Worm (Caenorhabditis elegans) whole organism, mixed stage, embryonic: ENCODE data around the gene ins-12.

Source experiments
- drap-1 ChIP-seq: fragments of 200-800 bp; sonication (Bioruptor generic); optimal IDR thresholded peaks from 3 replicates; lab custom pipeline; 2018; ENCODE audit warnings: mild to moderate bottlenecking, missing genetic modification characterization, missing compliant biosample characterization
- elt-1 ChIP-seq: sonication (generic microtip); optimal IDR thresholded peaks from 2 replicates; lab custom pipeline; 2017; ENCODE audit warnings: missing genetic modification characterization, mild to moderate bottlenecking, missing compliant biosample characterization, antibody characterized with exemption, moderate library complexity, borderline replicate concordance; ENCODE audit not compliant: insufficient read depth
- elt-3 ChIP-seq: fragments of 150-350 bp; optimal IDR thresholded peaks from 2 replicates; lab custom pipeline; 2014; ENCODE audit warnings: missing biosample characterization, missing genetic modification characterization
- unc-62 ChIP-seq: fragments of 150-350 bp; optimal IDR thresholded peaks from 2 replicates; lab custom pipeline; 2014; ENCODE audit warnings: missing biosample characterization, missing genetic modification reagents, missing genetic modification characterization

ce11 chrII:5577060-5577459 lies 22.6 kb downstream of the ins-12 start:
- TF ChIP-seq elt-1 (tag; lab: Kevin White, UChicago) (no peak), elt-3 (tag; lab: Kevin White, UChicago) (no peak), unc-62 (GFP tag; lab: Kevin White, UChicago) (no peak), drap-1 (GFP tag; lab: Kevin White, UChicago) (peak; percentile 58)
